Fruit fly (Drosophila melanogaster) whole organism, prepupa: ENCODE results near the gene pont.

Experiments
- CG10631 ChIP-seq: fragments of 200-800 bp; sonication (Bioruptor generic); optimal IDR thresholded peaks from 2 replicates; lab custom pipeline; 2016; ENCODE audit warnings: missing biosample characterization, missing genetic modification characterization
- CG11294 ChIP-seq: fragments of 200-800 bp; sonication (Bioruptor generic); IDR thresholded peaks from 2 replicates; pipeline ENCODE4 v1.3.6; 2022; ENCODE audit warnings: missing biosample characterization, missing genetic modification characterization
- CG11762 ChIP-seq: fragments of 200-800 bp; sonication (Bioruptor generic); optimal IDR thresholded peaks from 3 replicates; lab custom pipeline; 2016; ENCODE audit warnings: missing biosample characterization, missing genetic modification characterization; ENCODE audit not compliant: insufficient read depth
- CG15336 ChIP-seq: fragments of 200-800 bp; sonication (Bioruptor generic); IDR thresholded peaks from 2 replicates; pipeline ENCODE4 v1.3.6; 2022; ENCODE audit warnings: missing biosample characterization, missing genetic modification characterization
- CG1621 ChIP-seq: fragments of 200-800 bp; sonication (Bioruptor generic); optimal IDR thresholded peaks from 3 replicates; lab custom pipeline; 2018; ENCODE audit warnings: missing biosample characterization, mild to moderate bottlenecking, missing genetic modification characterization
- CG16779 ChIP-seq: fragments of 200-800 bp; sonication (Bioruptor generic); optimal IDR thresholded peaks from 3 replicates; lab custom pipeline; 2017; ENCODE audit warnings: missing biosample characterization, mild to moderate bottlenecking, missing genetic modification characterization
- CG32006 ChIP-seq: fragments of 200-800 bp; sonication (Bioruptor generic); optimal IDR thresholded peaks from 3 replicates; lab custom pipeline; 2017; ENCODE audit warnings: missing biosample characterization, mild to moderate bottlenecking, missing genetic modification characterization
- CG3919 ChIP-seq: fragments of 200-800 bp; sonication (Bioruptor generic); optimal IDR thresholded peaks from 3 replicates; lab custom pipeline; 2016; ENCODE audit warnings: missing biosample characterization, missing genetic modification characterization
- CG4318 ChIP-seq: fragments of 200-800 bp; sonication (Bioruptor generic); optimal IDR thresholded peaks from 3 replicates; lab custom pipeline; 2017; ENCODE audit warnings: missing biosample characterization, mild to moderate bottlenecking, missing genetic modification characterization
- CG6163 ChIP-seq: fragments of 200-800 bp; sonication (Bioruptor generic); IDR thresholded peaks from 3 replicates; pipeline ENCODE4 v1.3.6; 2022; ENCODE audit warnings: missing biosample characterization, missing genetic modification characterization
- CG6276 ChIP-seq: fragments of 200-800 bp; sonication (Bioruptor generic); optimal IDR thresholded peaks from 2 replicates; lab custom pipeline; 2017; ENCODE audit warnings: missing biosample characterization, mild to moderate bottlenecking, missing genetic modification characterization
- CG6808 ChIP-seq: fragments of 200-800 bp; sonication (Bioruptor generic); optimal IDR thresholded peaks from 3 replicates; lab custom pipeline; 2017; ENCODE audit warnings: missing biosample characterization, missing genetic modification characterization, mild to moderate bottlenecking, moderate library complexity, missing genetic modification reagents
- CG7368 ChIP-seq: fragments of 200-800 bp; sonication (Bioruptor generic); optimal IDR thresholded peaks from 3 replicates; lab custom pipeline; 2016; ENCODE audit warnings: missing biosample characterization, missing genetic modification characterization
- CG8119 ChIP-seq: fragments of 200-800 bp; sonication (Bioruptor generic); IDR thresholded peaks from 3 replicates; pipeline ENCODE4 v1.3.6; 2022; ENCODE audit warnings: missing biosample characterization, missing genetic modification characterization
- CG8319 ChIP-seq: fragments of 200-800 bp; sonication (Bioruptor generic); optimal IDR thresholded peaks from 3 replicates; lab custom pipeline; 2016; ENCODE audit warnings: missing biosample characterization, missing genetic modification characterization
- CG8632 ChIP-seq: fragments of 200-800 bp; sonication (Bioruptor generic); optimal IDR thresholded peaks from 3 replicates; lab custom pipeline; 2016; ENCODE audit warnings: missing biosample characterization, missing genetic modification characterization
- CG9139 ChIP-seq: fragments of 200-800 bp; sonication (Bioruptor generic); optimal IDR thresholded peaks from 3 replicates; lab custom pipeline; 2017; ENCODE audit warnings: missing biosample characterization, mild to moderate bottlenecking, missing genetic modification characterization
- Eip78C ChIP-seq: fragments of 200-800 bp; sonication (Bioruptor generic); peaks from one replicate; lab custom pipeline; 2016; ENCODE audit warnings: missing biosample characterization, missing genetic modification characterization
- Ets96B ChIP-seq: fragments of 200-800 bp; optimal IDR thresholded peaks from 2 replicates; lab custom pipeline; 2019; ENCODE audit warnings: missing biosample characterization, mild to moderate bottlenecking, missing genetic modification characterization, moderate library complexity
- Hr38 ChIP-seq: sonication (Bioruptor generic); optimal IDR thresholded peaks from 2 replicates; lab custom pipeline; 2016; ENCODE audit warnings: missing biosample characterization, missing genetic modification characterization
- Hr39 ChIP-seq: fragments of 200-800 bp; sonication (Bioruptor generic); optimal IDR thresholded peaks from 2 replicates; lab custom pipeline; 2016; ENCODE audit warnings: missing biosample characterization, missing genetic modification characterization
- Hr4 ChIP-seq: fragments of 200-800 bp; sonication (Bioruptor generic); optimal IDR thresholded peaks from 3 replicates; lab custom pipeline; 2016; ENCODE audit warnings: missing biosample characterization, missing genetic modification characterization
- Lpt ChIP-seq: fragments of 200-800 bp; sonication (Bioruptor generic); optimal IDR thresholded peaks from 3 replicates; lab custom pipeline; 2016; ENCODE audit warnings: missing biosample characterization, missing genetic modification characterization
- OdsH ChIP-seq: fragments of 200-800 bp; sonication (Bioruptor generic); optimal IDR thresholded peaks from 3 replicates; lab custom pipeline; 2016; ENCODE audit warnings: missing biosample characterization, missing genetic modification characterization
- Sox102F ChIP-seq: fragments of 200-800 bp; sonication (Bioruptor generic); optimal IDR thresholded peaks from 2 replicates; lab custom pipeline; 2016; ENCODE audit warnings: missing biosample characterization, mild to moderate bottlenecking, missing genetic modification characterization
- Sox14 ChIP-seq: fragments of 200-800 bp; sonication (Bioruptor generic); optimal IDR thresholded peaks from 3 replicates; lab custom pipeline; 2016; ENCODE audit warnings: missing biosample characterization, missing genetic modification characterization
- achi ChIP-seq: fragments of 200-800 bp; sonication (Bioruptor generic); optimal IDR thresholded peaks from 3 replicates; lab custom pipeline; 2016; ENCODE audit warnings: missing biosample characterization, missing genetic modification characterization
- cyc ChIP-seq: fragments of 200-800 bp; sonication (Bioruptor generic); optimal IDR thresholded peaks from 3 replicates; lab custom pipeline; 2016; ENCODE audit warnings: missing biosample characterization, missing genetic modification characterization
- dac ChIP-seq: fragments of 200-800 bp; sonication (Bioruptor generic); optimal IDR thresholded peaks from 2 replicates; lab custom pipeline; 2017; ENCODE audit warnings: missing biosample characterization, mild to moderate bottlenecking, missing genetic modification characterization
- dsx ChIP-seq: fragments of 200-800 bp; optimal IDR thresholded peaks from 3 replicates; lab custom pipeline; 2019; ENCODE audit warnings: missing biosample characterization, mild to moderate bottlenecking, missing genetic modification characterization, moderate library complexity; ENCODE audit not compliant: poor library complexity, severe bottlenecking
- eg ChIP-seq: fragments of 200-800 bp; sonication (Bioruptor generic); IDR thresholded peaks from 3 replicates; pipeline ENCODE4 v1.3.6; 2022; ENCODE audit warnings: missing biosample characterization, missing genetic modification characterization
- esn ChIP-seq: fragments of 200-800 bp; sonication (Bioruptor generic); optimal IDR thresholded peaks from 2 replicates; lab custom pipeline; 2016; ENCODE audit warnings: missing biosample characterization, mild to moderate bottlenecking, missing genetic modification characterization, moderate library complexity
- fd85E ChIP-seq: fragments of 200-800 bp; sonication (Bioruptor generic); optimal IDR thresholded peaks from 3 replicates; lab custom pipeline; 2016; ENCODE audit warnings: missing biosample characterization, missing genetic modification characterization
- net ChIP-seq: fragments of 200-800 bp; sonication (Bioruptor generic); optimal IDR thresholded peaks from 3 replicates; lab custom pipeline; 2016; ENCODE audit warnings: missing biosample characterization, missing genetic modification characterization
- pdm3 ChIP-seq: fragments of 200-800 bp; sonication (Bioruptor generic); optimal IDR thresholded peaks from 3 replicates; lab custom pipeline; 2016; ENCODE audit warnings: missing biosample characterization, missing genetic modification characterization
- salr ChIP-seq, 2 experiments: fragments of 200-800 bp; sonication (Bioruptor generic); optimal IDR thresholded peaks; 3 replicates each; lab custom pipeline; 2016 to 2018; ENCODE audit warnings: missing biosample characterization in 2 of 2, missing genetic modification characterization in 2 of 2, mild to moderate bottlenecking in 1 of 2
- spab ChIP-seq: fragments of 200-800 bp; sonication (Bioruptor generic); optimal IDR thresholded peaks from 2 replicates; lab custom pipeline; 2017; ENCODE audit warnings: missing biosample characterization, mild to moderate bottlenecking, missing genetic modification characterization, missing genetic modification reagents
- topi ChIP-seq: fragments of 200-800 bp; sonication (Bioruptor generic); optimal IDR thresholded peaks from 3 replicates; lab custom pipeline; 2016; ENCODE audit warnings: missing biosample characterization, missing genetic modification characterization
- vri ChIP-seq: fragments of 200-800 bp; sonication (Bioruptor generic); optimal IDR thresholded peaks from 3 replicates; lab custom pipeline; 2016; ENCODE audit warnings: missing biosample characterization, mild to moderate bottlenecking, missing genetic modification characterization

The pont gene

DNA sequence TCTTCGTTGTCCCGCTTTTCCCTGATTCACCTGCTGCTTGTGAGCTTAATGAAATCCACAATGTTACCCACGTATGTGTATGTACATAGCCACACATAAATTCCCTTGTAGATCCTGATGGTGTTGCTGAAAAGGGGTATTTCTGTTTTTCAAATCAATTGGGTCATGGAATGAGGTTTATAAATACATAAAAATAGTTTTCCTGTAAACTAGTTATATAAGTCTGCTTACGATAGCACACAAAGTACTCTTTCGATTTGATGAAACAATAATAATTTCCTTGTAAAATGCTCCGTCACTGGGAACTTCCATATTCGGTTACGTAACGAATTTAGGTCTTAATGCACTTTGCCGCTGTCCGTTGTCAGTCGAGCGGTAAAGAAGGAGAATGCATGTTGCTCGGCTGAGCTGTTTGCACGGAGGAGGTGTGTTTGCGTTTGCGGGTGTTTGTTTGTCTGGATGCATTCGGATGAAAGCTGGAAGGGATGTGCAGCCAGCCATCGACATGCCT lies 8.1 kb downstream of the pont start (continued):
- TF ChIP-seq eg (GFP tag; lab: Robert Waterston, UW) (no peak), salr (GFP tag; optimal IDR thresholded peaks at IDR 0.05; lab: Kevin White, UChicago) (no peak), topi (GFP tag; lab: Kevin White, UChicago) (no peak), Lpt (GFP tag; lab: Kevin White, UChicago) (no peak), CG4318 (GFP tag; lab: Kevin White, UChicago) (no peak), CG6808 (no peak), CG7368 (GFP tag; lab: Kevin White, UChicago) (no peak), Eip78C (GFP tag; lab: Kevin White, UChicago) (peak; percentile 74), CG15336 (GFP tag; lab: Robert Waterston, UW) (no peak), CG8632 (no peak), CG10631 (peak; percentile 40), Hr4 (GFP tag; lab: Kevin White, UChicago) (no peak), CG1621 (peak; percentile 11), Ets96B (peak; percentile 59), CG9139 (GFP tag; lab: Kevin White, UChicago) (no peak), dac (GFP tag; lab: Kevin White, UChicago) (no peak), dsx (GFP tag; lab: Kevin White, UChicago) (peak; percentile 40), CG16779 (no peak), net (GFP tag; lab: Kevin White, UChicago) (no peak), CG11762 (no peak), achi (peak; percentile 5), spab (GFP tag; lab: Kevin White, UChicago) (no peak), Hr38 (GFP tag; lab: Kevin White, UChicago) (no peak), Sox102F (peak; percentile 15), CG8319 (no peak), CG11294 (no peak), cyc (GFP tag; lab: Kevin White, UChicago) (no peak)

DNA sequence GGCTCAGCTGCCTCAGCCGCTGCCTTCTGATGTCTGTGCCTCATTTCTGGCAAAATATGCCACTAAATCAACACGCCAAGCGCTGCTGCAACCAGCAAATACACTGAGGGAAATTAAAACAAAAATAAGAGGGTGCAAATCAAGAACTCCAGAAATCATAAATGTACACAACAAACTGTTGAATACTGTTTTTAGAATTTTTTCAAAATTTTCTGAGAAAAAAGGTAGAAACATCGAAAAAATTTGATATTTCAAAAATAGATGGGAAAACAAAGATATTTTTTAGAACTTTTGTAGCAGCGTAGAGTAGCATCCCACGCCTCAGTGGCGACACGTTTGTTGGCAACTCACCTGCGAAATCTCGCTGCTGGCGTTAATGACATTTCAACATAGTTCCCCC lies 10.8 kb downstream of the pont start:
- TF ChIP-seq vri (no peak), CG10631 (peak; percentile 16), CG11294 (peak; percentile 35; the same call in 1 of the 2 replicates), OdsH (peak; percentile 44), CG6163 (peak; percentile 69), salr (GFP tag; optimal IDR thresholded peaks at IDR 0.05; lab: Kevin White, UChicago) (peak in 1 of 2 experiments; percentile 30), esn (GFP tag; lab: Kevin White, UChicago) (no peak), eg (GFP tag; lab: Robert Waterston, UW) (peak; percentile 80), pdm3 (GFP tag; lab: Kevin White, UChicago) (peak; percentile 36), Hr38 (GFP tag; lab: Kevin White, UChicago) (no peak), CG16779 (no peak), CG6276 (peak; percentile 43), CG8119 (peak; percentile 55; the same call in 1 of the 3 replicates), CG32006 (GFP tag; lab: Kevin White, UChicago) (peak; percentile 60), net (GFP tag; lab: Kevin White, UChicago) (peak; percentile 57), Hr4 (GFP tag; lab: Kevin White, UChicago) (peak; percentile 45), CG15336 (GFP tag; lab: Robert Waterston, UW) (peak; percentile 67), CG3919 (GFP tag; lab: Kevin White, UChicago) (peak; percentile 9), Eip78C (GFP tag; lab: Kevin White, UChicago) (peak; percentile 51), CG11762 (peak; percentile 11), CG8319 (no peak)

DNA sequence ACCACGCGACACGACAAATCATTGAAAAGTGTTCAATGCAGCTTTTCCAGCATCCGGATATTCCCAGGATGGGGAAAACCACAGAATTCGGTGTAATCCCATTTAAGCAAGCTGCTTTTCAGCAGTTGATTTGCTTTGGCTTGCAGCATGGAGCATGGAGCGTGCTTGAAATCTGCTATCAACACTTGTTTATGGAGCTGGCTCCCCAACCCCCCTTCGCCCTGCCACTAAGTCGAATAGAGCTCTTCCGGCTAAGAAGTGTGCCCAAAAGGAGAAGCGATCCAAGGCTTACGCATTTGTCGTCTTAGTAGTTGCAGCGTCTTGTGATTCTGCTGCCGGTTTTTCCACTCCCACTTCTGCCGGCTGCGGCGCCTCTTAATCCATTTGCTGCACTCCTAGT lies 12.4 kb downstream of the pont start:
- no peak for TF ChIP-seq dac (GFP tag; lab: Kevin White, UChicago)
- no peak for TF ChIP-seq fd85E (GFP tag; lab: Kevin White, UChicago)
- TF ChIP-seq Hr38 (GFP tag; lab: Kevin White, UChicago), result no peak
- no peak for TF ChIP-seq CG6808
- TF ChIP-seq CG6276, result no peak
- no peak for TF ChIP-seq CG1621
- TF ChIP-seq Sox102F, result no peak
- TF ChIP-seq topi (GFP tag; lab: Kevin White, UChicago), result no peak
- TF ChIP-seq Hr39 (GFP tag; lab: Kevin White, UChicago), result no peak
- no peak for TF ChIP-seq CG9139 (GFP tag; lab: Kevin White, UChicago)
- no peak for TF ChIP-seq CG3919 (GFP tag; lab: Kevin White, UChicago)
- TF ChIP-seq Sox14 (GFP tag; lab: Kevin White, UChicago), result no peak
- no peak for TF ChIP-seq OdsH
- no peak for TF ChIP-seq eg (GFP tag; lab: Robert Waterston, UW)
